Worm (Caenorhabditis elegans): ENCODE data around the gene F32H5.1.

The F32H5.1 gene

ce11 chrV:13380178-13380577 is 22.3 kb upstream of the F32H5.1 start, which contains the start of gene ifbp-1 (continued):
- TF ChIP-seq madf-9 (GFP tag; conservative IDR thresholded peaks at IDR 0.05) (0 out of 2 replicates have a peak, but pooled peaks have one; percentile 10), nhr-25 (tag; optimal IDR thresholded peaks at IDR 0.05; ENCODE audit: borderline replicate concordance, insufficient read depth) (peak; percentile 79), dmd-6 (GFP tag; IDR thresholded peaks at IDR 0.05) (peak; percentile 24; the same call in 1 of the 2 replicates), unc-62 (GFP tag; optimal IDR thresholded peaks at IDR 0.05 in 1 of 2) (no peak), unc-62 (tag; optimal IDR thresholded peaks at IDR 0.05) (no peak), ZK546.5 (tag; optimal IDR thresholded peaks at IDR 0.05) (no peak), nhr-10 (tag; optimal IDR thresholded peaks at IDR 0.05) (peak; percentile 14), unc-39 (tag; optimal IDR thresholded peaks at IDR 0.05) (no peak), ceh-82 (tag; optimal IDR thresholded peaks at IDR 0.05) (no peak), aha-1 (tag) (peak; percentile 29), fkh-10 (GFP tag; optimal IDR thresholded peaks at IDR 0.05) (no peak), D1046.2 (GFP tag; IDR thresholded peaks at IDR 0.05) (no peak), snpc-1.2 (GFP tag; IDR thresholded peaks at IDR 0.05) (no peak), cey-2 (tag; optimal IDR thresholded peaks at IDR 0.05; ENCODE audit: borderline replicate concordance, insufficient read depth) (peak; percentile 73), zip-2 (tag; optimal IDR thresholded peaks at IDR 0.05) (no peak), lsy-2 (tag; optimal IDR thresholded peaks at IDR 0.05) (peak; percentile 22 to 34), ztf-11 (tag; optimal IDR thresholded peaks at IDR 0.05) (no peak), tag-97 (GFP tag; IDR thresholded peaks at IDR 0.05) (no peak), dve-1 (tag; optimal IDR thresholded peaks at IDR 0.05; ENCODE audit: insufficient read depth) (peak; percentile 43), dmd-9 (GFP tag; IDR thresholded peaks at IDR 0.05) (no peak), R02D3.7 (tag; optimal IDR thresholded peaks at IDR 0.05) (no peak), nhr-28 (tag; optimal IDR thresholded peaks at IDR 0.05) (peak; percentile 85)

ce11 chrV:13377130-13377529 is 19.3 kb upstream of the F32H5.1 start:
- TF ChIP-seq attf-4 (tag; optimal IDR thresholded peaks at IDR 0.05) (no peak), unc-62 (GFP tag; optimal IDR thresholded peaks at IDR 0.05 in 1 of 2) (no peak), unc-62 (tag; optimal IDR thresholded peaks at IDR 0.05) (no peak), nhr-48 (tag; optimal IDR thresholded peaks at IDR 0.05) (peak; percentile 13), cey-2 (tag; optimal IDR thresholded peaks at IDR 0.05; ENCODE audit: borderline replicate concordance, insufficient read depth) (peak; percentile 50), F44E2.7 (GFP tag; IDR thresholded peaks at IDR 0.05) (no peak), nhr-6 (tag; optimal IDR thresholded peaks at IDR 0.05) (peak; percentile 65), Y75B8A.6 (GFP tag; IDR thresholded peaks at IDR 0.05) (no peak), spr-3 (GFP tag; optimal IDR thresholded peaks at IDR 0.05) (no peak), pqm-1 (tag; optimal IDR thresholded peaks at IDR 0.05) (peak; percentile 52), hif-1 (tag; optimal IDR thresholded peaks at IDR 0.05) (peak in 1 of 2 experiments; percentile 27), lin-15B (tag; optimal IDR thresholded peaks at IDR 0.05) (no peak), dmd-8 (GFP tag; IDR thresholded peaks at IDR 0.05) (no peak), nhr-102 (tag; optimal IDR thresholded peaks at IDR 0.05) (peak; percentile 52), pha-4 (GFP tag; IDR thresholded peaks at IDR 0.05) (no peak), pha-4 (tag; optimal IDR thresholded peaks at IDR 0.05) (no peak), ceh-20 (GFP tag; IDR thresholded peaks at IDR 0.05) (no peak), spr-1 (tag; optimal IDR thresholded peaks at IDR 0.05) (no peak), hmg-1.1 (GFP tag; IDR thresholded peaks at IDR 0.05) (no peak), T26A8.4 (GFP tag; IDR thresholded peaks at IDR 0.05) (no peak), nhr-28 (tag; optimal IDR thresholded peaks at IDR 0.05) (peak; percentile 62), mdt-29 (GFP tag; IDR thresholded peaks at IDR 0.05) (0 out of 2 replicates have a peak, but pooled peaks have one; percentile 10), saeg-2 (GFP tag; IDR thresholded peaks at IDR 0.05) (0 out of 2 replicates have a peak, but pooled peaks have one; percentile 20), aly-2 (tag; optimal IDR thresholded peaks at IDR 0.05) (no peak), ceh-82 (tag; optimal IDR thresholded peaks at IDR 0.05) (no peak), D1046.2 (GFP tag; IDR thresholded peaks at IDR 0.05) (no peak), nhr-42 (GFP tag; IDR thresholded peaks at IDR 0.05) (no peak), snpc-4 (tag; optimal IDR thresholded peaks at IDR 0.05) (no peak), zfp-2 (tag; optimal IDR thresholded peaks at IDR 0.05) (no peak), mxl-2 (GFP tag; conservative IDR thresholded peaks at IDR 0.05) (no peak), hlh-30 (tag; optimal IDR thresholded peaks at IDR 0.05; ENCODE audit: insufficient read depth) (peak; percentile 69), Y48G9A.11 (GFP tag; IDR thresholded peaks at IDR 0.05) (no peak), hlh-11 (tag; optimal IDR thresholded peaks at IDR 0.05) (peak; percentile 85), madf-5 (GFP tag; IDR thresholded peaks at IDR 0.05) (no peak), aha-1 (tag) (no peak)

All from whole organism, L4 larva.